Comparison of ENCODE assay signal across 1 fruit fly cellular context in genomic region chr3L:819297-819886, dm6.
TF ChIP-seq lines count a peak whose summit lies in the region.

No protein-coding gene starts in this region.

TF ChIP-seq in whole organism, embryonic, 481 proteins besides CTCF, POLR2A, EP300 and RAD21 (continued from another document and continues in another):
- TF ChIP-seq CG3847 (GFP tag; IDR thresholded peaks at IDR 0.05; lab: Robert Waterston, UW) (peak; percentile 92), PHDP (tag; optimal IDR thresholded peaks at IDR 0.05; lab: Kevin White, UChicago) (peak; percentile 86), twi (tag; optimal IDR thresholded peaks at IDR 0.05; lab: Kevin White, UChicago) (peak; percentile 57), CG3838 (GFP tag; optimal IDR thresholded peaks at IDR 0.05; lab: Kevin White, UChicago) (peak; percentile 66), CG11398 (GFP tag; optimal IDR thresholded peaks at IDR 0.05; lab: Kevin White, UChicago) (peak; percentile 86), Atf3 (GFP tag; optimal IDR thresholded peaks at IDR 0.05; lab: Kevin White, UChicago) (peak; percentile 78), CG33557 (GFP tag; optimal IDR thresholded peaks at IDR 0.05; lab: Kevin White, UChicago) (no peak), CG4360 (GFP tag; IDR thresholded peaks at IDR 0.05; lab: Robert Waterston, UW) (peak; percentile 39; the same call in 1 of the 2 replicates), CG7745 (tag; optimal IDR thresholded peaks at IDR 0.05; lab: Kevin White, UChicago) (no peak), Hr78 (GFP tag; optimal IDR thresholded peaks at IDR 0.05; lab: Kevin White, UChicago) (peak in 1 of 2 experiments; percentile 82), CG18599 (GFP tag; optimal IDR thresholded peaks at IDR 0.05; lab: Kevin White, UChicago) (peak; percentile 90), CG4854 (GFP tag; optimal IDR thresholded peaks at IDR 0.05; lab: Kevin White, UChicago) (peak; percentile 75), gfzf (GFP tag; optimal IDR thresholded peaks at IDR 0.05; lab: Kevin White, UChicago) (no peak), gcm2 (GFP tag; optimal IDR thresholded peaks at IDR 0.05; lab: Kevin White, UChicago) (peak; percentile 89), CG13296 (GFP tag; optimal IDR thresholded peaks at IDR 0.05; lab: Kevin White, UChicago) (peak; percentile 87), Ets65A (GFP tag; lab: Kevin White, UChicago) (peak; percentile 97), Adf1 (GFP tag; IDR thresholded peaks at IDR 0.05; lab: Robert Waterston, UW) (peak; percentile 54), Fer1 (GFP tag; optimal IDR thresholded peaks at IDR 0.05; lab: Kevin White, UChicago) (peak; percentile 89), Sry-β (GFP tag; optimal IDR thresholded peaks at IDR 0.05; lab: Kevin White, UChicago) (peak; percentile 14), Hand (GFP tag; optimal IDR thresholded peaks at IDR 0.05; lab: Kevin White, UChicago) (peak; percentile 53), CG1792 (GFP tag; optimal IDR thresholded peaks at IDR 0.05; lab: Kevin White, UChicago) (peak; percentile 82), vvl (GFP tag; IDR thresholded peaks at IDR 0.05; lab: Robert Waterston, UW) (peak; percentile 97), CG8281 (tag; optimal IDR thresholded peaks at IDR 0.05; lab: Kevin White, UChicago) (peak; percentile 71), Xbp1 (GFP tag; optimal IDR thresholded peaks at IDR 0.05; lab: Kevin White, UChicago) (peak; percentile 93), HmgD (GFP tag; optimal IDR thresholded peaks at IDR 0.05; lab: Kevin White, UChicago) (peak; percentile 30), E2f1 (GFP tag; IDR thresholded peaks at IDR 0.05; lab: Robert Waterston, UW) (peak; percentile 92), klu (GFP tag; IDR thresholded peaks at IDR 0.05; lab: Robert Waterston, UW) (peak; percentile 83), CG12942 (GFP tag; optimal IDR thresholded peaks at IDR 0.05; lab: Kevin White, UChicago) (peak; percentile 84), lmd (GFP tag; IDR thresholded peaks at IDR 0.05; lab: Robert Waterston, UW) (peak; percentile 94), Ptx1 (GFP tag; IDR thresholded peaks at IDR 0.05; lab: Robert Waterston, UW) (peak; percentile 96), org-1 (GFP tag; optimal IDR thresholded peaks at IDR 0.05; lab: Kevin White, UChicago) (peak; percentile 86), CG15479 (GFP tag; optimal IDR thresholded peaks at IDR 0.05; lab: Kevin White, UChicago) (no peak), Antp (GFP tag; optimal IDR thresholded peaks at IDR 0.05; lab: Kevin White, UChicago) (peak; percentile 93), CG2129 (GFP tag; IDR thresholded peaks at IDR 0.05; lab: Robert Waterston, UW; ENCODE audit: partially characterized antibody) (no peak), kni (GFP tag; optimal IDR thresholded peaks at IDR 0.05; lab: Kevin White, UChicago) (peak; percentile 71), unc-4 (GFP tag; IDR thresholded peaks at IDR 0.05; lab: Robert Waterston, UW; ENCODE audit: partially characterized antibody) (no peak), chn (GFP tag; optimal IDR thresholded peaks at IDR 0.05; lab: Kevin White, UChicago) (peak; percentile 87), abd-A (tag; optimal IDR thresholded peaks at IDR 0.05; lab: Kevin White, UChicago) (peak; percentile 77), CG9876 (GFP tag; optimal IDR thresholded peaks at IDR 0.05; lab: Kevin White, UChicago) (peak; percentile 69), Max (GFP tag; optimal IDR thresholded peaks at IDR 0.05; lab: Kevin White, UChicago) (peak; percentile 67), tup (GFP tag; optimal IDR thresholded peaks at IDR 0.05; lab: Kevin White, UChicago) (peak; percentile 53), CG34224 (GFP tag; IDR thresholded peaks at IDR 0.05; lab: Robert Waterston, UW; ENCODE audit: partially characterized antibody) (no peak), Hmx (GFP tag; optimal IDR thresholded peaks at IDR 0.05; lab: Kevin White, UChicago) (peak; percentile 21), CG18011 (GFP tag; optimal IDR thresholded peaks at IDR 0.05; lab: Kevin White, UChicago) (peak; percentile 66), dpn (GFP tag; optimal IDR thresholded peaks at IDR 0.05; lab: Kevin White, UChicago) (peak; percentile 88 to 94), HLH4C (GFP tag; IDR thresholded peaks at IDR 0.05; lab: Robert Waterston, UW; ENCODE audit: partially characterized antibody) (no peak), lov (optimal IDR thresholded peaks at IDR 0.05; lab: Kevin White, UChicago) (no peak), lov (GFP tag; IDR thresholded peaks at IDR 0.05; lab: Robert Waterston, UW) (peak; percentile 93), lola (GFP tag; optimal IDR thresholded peaks at IDR 0.05; lab: Kevin White, UChicago) (peak in 1 of 3 experiments; percentile 59), mld (GFP tag; IDR thresholded peaks at IDR 0.05; lab: Robert Waterston, UW; ENCODE audit: partially characterized antibody) (no peak), eve (GFP tag; optimal IDR thresholded peaks at IDR 0.05; lab: Kevin White, UChicago) (no peak), nmo (GFP tag; optimal IDR thresholded peaks at IDR 0.05; lab: Kevin White, UChicago) (peak; percentile 83), Gsc (GFP tag; IDR thresholded peaks at IDR 0.05; lab: Robert Waterston, UW) (peak; percentile 75), CG3726 (GFP tag; IDR thresholded peaks at IDR 0.05; lab: Robert Waterston, UW) (peak; percentile 87), CG16863 (GFP tag; optimal IDR thresholded peaks at IDR 0.05; lab: Kevin White, UChicago) (peak; percentile 85), CG17612 (GFP tag; IDR thresholded peaks at IDR 0.05; lab: Robert Waterston, UW) (peak; percentile 66; the same call in 1 of the 2 replicates), CG9817 (tag; optimal IDR thresholded peaks at IDR 0.05; lab: Kevin White, UChicago) (peak; percentile 85), sc (optimal IDR thresholded peaks at IDR 0.05; lab: Kevin White, UChicago) (no peak), sc (GFP tag; optimal IDR thresholded peaks at IDR 0.05; lab: Kevin White, UChicago) (peak; percentile 69), CG12104 (GFP tag; optimal IDR thresholded peaks at IDR 0.05; lab: Kevin White, UChicago) (peak; percentile 74), Kr (GFP tag; optimal IDR thresholded peaks at IDR 0.05; lab: Kevin White, UChicago) (no peak), CG6791 (GFP tag; IDR thresholded peaks at IDR 0.05; lab: Robert Waterston, UW; ENCODE audit: partially characterized antibody) (no peak), CG33213 (GFP tag; optimal IDR thresholded peaks at IDR 0.05; lab: Kevin White, UChicago) (peak; percentile 88), CG13624 (GFP tag; optimal IDR thresholded peaks at IDR 0.05; lab: Kevin White, UChicago) (peak; percentile 86), CrebB (tag; optimal IDR thresholded peaks at IDR 0.05; lab: Kevin White, UChicago) (peak; percentile 85), Oli (tag; optimal IDR thresholded peaks at IDR 0.05; lab: Kevin White, UChicago) (peak; percentile 88), chif (GFP tag; optimal IDR thresholded peaks at IDR 0.05; lab: Kevin White, UChicago) (peak; percentile 85), Myb (GFP tag; optimal IDR thresholded peaks at IDR 0.05; lab: Kevin White, UChicago) (peak; percentile 69), CG18619 (GFP tag; optimal IDR thresholded peaks at IDR 0.05; lab: Kevin White, UChicago) (peak; percentile 80), Poxn (GFP tag; IDR thresholded peaks at IDR 0.05; lab: Robert Waterston, UW) (peak; percentile 33; the same call in 1 of the 2 replicates), CG10543 (GFP tag; optimal IDR thresholded peaks at IDR 0.05; lab: Kevin White, UChicago) (peak; percentile 82), Lim3 (GFP tag; IDR thresholded peaks at IDR 0.05; lab: Robert Waterston, UW) (peak; percentile 86), sisA (GFP tag; IDR thresholded peaks at IDR 0.05; lab: Robert Waterston, UW) (peak; percentile 94), fd96Cb (tag; optimal IDR thresholded peaks at IDR 0.05; lab: Kevin White, UChicago) (peak; percentile 85), sim (GFP tag; IDR thresholded peaks at IDR 0.05; lab: Robert Waterston, UW) (peak; percentile 83), CG6254 (GFP tag; optimal IDR thresholded peaks at IDR 0.05; lab: Kevin White, UChicago) (peak; percentile 55), Usf (GFP tag; optimal IDR thresholded peaks at IDR 0.05; lab: Kevin White, UChicago) (peak; percentile 60), slou (GFP tag; optimal IDR thresholded peaks at IDR 0.05; lab: Kevin White, UChicago) (peak; percentile 26), CG12744 (GFP tag; optimal IDR thresholded peaks at IDR 0.05; lab: Kevin White, UChicago) (peak; percentile 74), CG15011 (GFP tag; optimal IDR thresholded peaks at IDR 0.05; lab: Kevin White, UChicago) (peak; percentile 63), CG7963 (GFP tag; IDR thresholded peaks at IDR 0.05; lab: Robert Waterston, UW; ENCODE audit: partially characterized antibody) (no peak), Trl (optimal IDR thresholded peaks at IDR 0.05; lab: Kevin White, UChicago) (no peak), Trl (GFP tag; optimal IDR thresholded peaks at IDR 0.05; lab: Kevin White, UChicago) (peak; percentile 87), CG2116 (GFP tag; optimal IDR thresholded peaks at IDR 0.05; lab: Kevin White, UChicago) (peak; percentile 36), mirr (GFP tag; optimal IDR thresholded peaks at IDR 0.05; lab: Kevin White, UChicago) (peak; percentile 78), zen2 (GFP tag; IDR thresholded peaks at IDR 0.05; lab: Robert Waterston, UW; ENCODE audit: partially characterized antibody) (no peak), so (GFP tag; IDR thresholded peaks at IDR 0.05; lab: Robert Waterston, UW) (peak; percentile 94), CG14050 (GFP tag; IDR thresholded peaks at IDR 0.05; lab: Robert Waterston, UW) (peak; percentile 93), fd3F (GFP tag; optimal IDR thresholded peaks at IDR 0.05; lab: Kevin White, UChicago) (peak; percentile 80), CG10979 (tag; optimal IDR thresholded peaks at IDR 0.05; lab: Kevin White, UChicago) (peak; percentile 77), CG6854 (GFP tag; optimal IDR thresholded peaks at IDR 0.05; lab: Kevin White, UChicago) (peak; percentile 57), ap (GFP tag; IDR thresholded peaks at IDR 0.05; lab: Robert Waterston, UW) (peak; percentile 92), CG11085 (GFP tag; IDR thresholded peaks at IDR 0.05; lab: Robert Waterston, UW) (peak; percentile 83), CG1647 (GFP tag; optimal IDR thresholded peaks at IDR 0.05; lab: Kevin White, UChicago) (peak; percentile 83), lbe (GFP tag; optimal IDR thresholded peaks at IDR 0.05; lab: Kevin White, UChicago) (no peak), CG31224 (GFP tag; IDR thresholded peaks at IDR 0.05; lab: Robert Waterston, UW) (peak; percentile 83), Dip2 (GFP tag; IDR thresholded peaks at IDR 0.05; lab: Robert Waterston, UW) (peak; percentile 53; the same call in 1 of the 2 replicates), Sox102F (GFP tag; optimal IDR thresholded peaks at IDR 0.05; lab: Kevin White, UChicago) (peak; percentile 94), kay (GFP tag; optimal IDR thresholded peaks at IDR 0.05; lab: Kevin White, UChicago) (peak; percentile 47), Sry-δ (GFP tag; optimal IDR thresholded peaks at IDR 0.05; lab: Kevin White, UChicago) (peak; percentile 49), repo (GFP tag; optimal IDR thresholded peaks at IDR 0.05; lab: Kevin White, UChicago) (peak; percentile 84), CG14441 (GFP tag; IDR thresholded peaks at IDR 0.05; lab: Robert Waterston, UW) (peak; percentile 94), CG6175 (GFP tag; IDR thresholded peaks at IDR 0.05; lab: Robert Waterston, UW) (peak; percentile 87), slp2 (GFP tag; optimal IDR thresholded peaks at IDR 0.05; lab: Kevin White, UChicago) (peak; percentile 84), tll (GFP tag; optimal IDR thresholded peaks at IDR 0.05; lab: Kevin White, UChicago) (no peak), ase (GFP tag; IDR thresholded peaks at IDR 0.05; lab: Robert Waterston, UW) (peak; percentile 95), Hey (tag; optimal IDR thresholded peaks at IDR 0.05; lab: Kevin White, UChicago) (peak; percentile 49), cato (GFP tag; optimal IDR thresholded peaks at IDR 0.05; lab: Kevin White, UChicago; ENCODE audit: borderline replicate concordance) (peak; percentile 59), CG11723 (GFP tag; optimal IDR thresholded peaks at IDR 0.05; lab: Kevin White, UChicago) (peak; percentile 76), ab (GFP tag; optimal IDR thresholded peaks at IDR 0.05; lab: Kevin White, UChicago) (peak; percentile 91), Six4 (GFP tag; optimal IDR thresholded peaks at IDR 0.05; lab: Kevin White, UChicago) (peak; percentile 85), sens-2 (GFP tag; IDR thresholded peaks at IDR 0.05; lab: Robert Waterston, UW) (peak; percentile 94), Elba2 (GFP tag; optimal IDR thresholded peaks at IDR 0.05; lab: Kevin White, UChicago) (no peak), tin (GFP tag; optimal IDR thresholded peaks at IDR 0.05; lab: Kevin White, UChicago) (peak; percentile 89), wek (GFP tag; optimal IDR thresholded peaks at IDR 0.05; lab: Kevin White, UChicago) (peak; percentile 78), peb (GFP tag; IDR thresholded peaks at IDR 0.05; lab: Robert Waterston, UW) (peak; percentile 80), CG11504 (tag; optimal IDR thresholded peaks at IDR 0.05; lab: Kevin White, UChicago) (peak; percentile 90), bbx (GFP tag; IDR thresholded peaks at IDR 0.05; lab: Robert Waterston, UW; ENCODE audit: partially characterized antibody) (no peak), Scr (GFP tag; IDR thresholded peaks at IDR 0.05; lab: Robert Waterston, UW; ENCODE audit: partially characterized antibody) (no peak), fru (optimal IDR thresholded peaks at IDR 0.05; lab: Kevin White, UChicago) (no peak), Meics (GFP tag; optimal IDR thresholded peaks at IDR 0.05; lab: Kevin White, UChicago) (peak; percentile 85), bigmax (GFP tag; optimal IDR thresholded peaks at IDR 0.05; lab: Kevin White, UChicago) (no peak), CG4617 (GFP tag; optimal IDR thresholded peaks at IDR 0.05; lab: Kevin White, UChicago; ENCODE audit: borderline replicate concordance) (peak; percentile 81), hb (GFP tag; IDR thresholded peaks at IDR 0.05; lab: Robert Waterston, UW; ENCODE audit: partially characterized antibody) (no peak), Dp (GFP tag; optimal IDR thresholded peaks at IDR 0.05; lab: Kevin White, UChicago) (no peak), Hsf (GFP tag; optimal IDR thresholded peaks at IDR 0.05; lab: Kevin White, UChicago) (peak; percentile 78), fd102C (GFP tag; optimal IDR thresholded peaks at IDR 0.05; lab: Kevin White, UChicago) (no peak), salm (tag; optimal IDR thresholded peaks at IDR 0.05; lab: Kevin White, UChicago) (peak; percentile 67), tna (GFP tag; IDR thresholded peaks at IDR 0.05; lab: Robert Waterston, UW; ENCODE audit: partially characterized antibody) (no peak), CG43689 (GFP tag; IDR thresholded peaks at IDR 0.05; lab: Robert Waterston, UW) (peak; percentile 92), CG13894 (tag; optimal IDR thresholded peaks at IDR 0.05; lab: Kevin White, UChicago) (peak; percentile 87)
